Worm (Caenorhabditis elegans): Measurements from ENCODE around the gene Y38E10A.34.

DNA sequence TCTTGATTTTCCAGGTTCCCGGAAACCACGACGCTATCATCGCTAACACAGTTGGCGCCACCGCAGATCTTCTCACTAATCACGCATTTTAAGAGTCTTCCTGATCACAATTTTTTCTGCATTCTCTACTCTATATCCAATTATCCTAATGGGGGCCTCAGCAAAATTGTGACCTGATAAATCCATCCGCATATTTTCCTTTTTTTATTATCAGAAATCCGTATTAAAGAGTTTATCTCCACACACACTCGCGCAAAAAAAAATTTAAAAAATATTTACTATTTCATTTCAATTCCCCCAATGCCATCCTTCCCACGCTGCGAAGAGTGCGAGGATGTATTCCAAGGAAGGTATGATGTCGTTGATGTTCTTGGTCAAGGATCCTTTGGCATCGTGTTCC lies 24.1 kb upstream of the Y38E10A.34 start, which contains the start of gene Y38E10A.8:
- TF ChIP-seq med-1 (GFP tag; optimal IDR thresholded peaks at IDR 0.05; ENCODE audit: insufficient read depth) (no peak), cog-1 (tag; optimal IDR thresholded peaks at IDR 0.05) (no peak), ref-1 (GFP tag; conservative IDR thresholded peaks at IDR 0.05) (no peak), tab-1 (GFP tag; IDR thresholded peaks at IDR 0.05) (no peak), klf-2 (GFP tag; conservative IDR thresholded peaks at IDR 0.05) (no peak)
